Fruit fly (Drosophila melanogaster): ENCODE results near the gene CG9452.

DNA sequence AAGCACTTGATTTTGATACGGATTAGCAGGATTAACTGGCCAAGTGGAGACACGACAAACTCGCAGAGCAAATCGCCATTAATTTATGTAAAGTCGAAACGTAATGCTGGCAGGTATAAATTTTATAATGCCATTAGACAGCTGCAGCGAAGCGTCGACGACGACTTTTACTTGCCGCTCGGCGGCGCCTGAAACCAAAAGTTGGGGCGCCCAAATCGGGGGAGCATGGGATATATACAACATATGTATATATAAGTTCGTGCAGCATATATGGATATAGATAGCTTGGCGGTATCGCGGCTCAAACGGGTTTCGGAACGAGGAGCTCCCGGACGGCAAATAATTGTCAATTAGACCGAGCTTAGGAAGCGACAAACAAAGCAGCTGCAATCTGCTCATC is 17.0 kb upstream of the CG9452 start, which contains the start of gene Cpr76Bc:
- TF ChIP-seq woc (GFP tag; optimal IDR thresholded peaks at IDR 0.05) (no peak), Myc (optimal IDR thresholded peaks at IDR 0.05) (no peak), psq (GFP tag; optimal IDR thresholded peaks at IDR 0.05) (no peak), OdsH (GFP tag; optimal IDR thresholded peaks at IDR 0.05) (no peak), HLH106 (tag; optimal IDR thresholded peaks at IDR 0.05) (no peak), Abd-B (GFP tag; optimal IDR thresholded peaks at IDR 0.05) (no peak), Dfd (GFP tag; optimal IDR thresholded peaks at IDR 0.05) (no peak), h (GFP tag; optimal IDR thresholded peaks at IDR 0.05) (no peak), Sp1 (GFP tag; optimal IDR thresholded peaks at IDR 0.05) (no peak), tai (GFP tag; optimal IDR thresholded peaks at IDR 0.05) (no peak), ey (GFP tag; optimal IDR thresholded peaks at IDR 0.05) (no peak)

All from whole organism, wandering third instar larva.